ENCODE assay signal across 2 fruit fly cellular contexts in genomic region chr2L:19898540-19899300, dm6.
TF ChIP-seq lines count a peak whose summit lies in the region.

No protein-coding gene starts in this region.

- no peak for TF ChIP-seq CTCF in whole organism, embryonic (GFP tag; optimal IDR thresholded peaks at IDR 0.05; lab: Kevin White, UChicago)

TF ChIP-seq in whole organism, embryonic, 481 proteins besides CTCF, POLR2A, EP300 and RAD21 (continues in another document):
- TF ChIP-seq CG2712 (tag; optimal IDR thresholded peaks at IDR 0.05; lab: Kevin White, UChicago) (peak; percentile 29), CG12071 (GFP tag; optimal IDR thresholded peaks at IDR 0.05; lab: Kevin White, UChicago) (no peak), phol (tag; optimal IDR thresholded peaks at IDR 0.05; lab: Kevin White, UChicago) (peak; percentile 48), CG10462 (GFP tag; optimal IDR thresholded peaks at IDR 0.05; lab: Kevin White, UChicago) (no peak), sisA (GFP tag; IDR thresholded peaks at IDR 0.05; lab: Robert Waterston, UW) (peak; percentile 29; the same call in 1 of the 2 replicates), Xbp1 (GFP tag; optimal IDR thresholded peaks at IDR 0.05; lab: Kevin White, UChicago) (peak; percentile 7), tll (GFP tag; optimal IDR thresholded peaks at IDR 0.05; lab: Kevin White, UChicago) (no peak), CG1603 (tag; optimal IDR thresholded peaks at IDR 0.05; lab: Kevin White, UChicago) (peak; percentile 31), CG31441 (GFP tag; IDR thresholded peaks at IDR 0.05; lab: Robert Waterston, UW) (peak; percentile 34; the same call in 1 of the 2 replicates), D19A (tag; optimal IDR thresholded peaks at IDR 0.05; lab: Kevin White, UChicago) (peak; percentile 7), CG14710 (tag; optimal IDR thresholded peaks at IDR 0.05; lab: Kevin White, UChicago) (peak; percentile 2), CG9609 (GFP tag; optimal IDR thresholded peaks at IDR 0.05; lab: Kevin White, UChicago) (no peak), CG4820 (GFP tag; optimal IDR thresholded peaks at IDR 0.05; lab: Kevin White, UChicago) (no peak), dmrt99B (tag; optimal IDR thresholded peaks at IDR 0.05; lab: Kevin White, UChicago) (peak; percentile 41), unpg (GFP tag; optimal IDR thresholded peaks at IDR 0.05; lab: Kevin White, UChicago) (peak; percentile 26), CG6689 (GFP tag; IDR thresholded peaks at IDR 0.05; lab: Robert Waterston, UW) (0 out of 2 replicates have a peak, but pooled peaks have one; percentile 20), CG30020 (tag; optimal IDR thresholded peaks at IDR 0.05; lab: Kevin White, UChicago) (no peak), CG2678 (tag; optimal IDR thresholded peaks at IDR 0.05; lab: Kevin White, UChicago) (peak; percentile 33), CG12769 (tag; optimal IDR thresholded peaks at IDR 0.05; lab: Kevin White, UChicago) (peak; percentile 16), nmo (GFP tag; optimal IDR thresholded peaks at IDR 0.05; lab: Kevin White, UChicago) (peak; percentile 43), CG17359 (tag; optimal IDR thresholded peaks at IDR 0.05; lab: Kevin White, UChicago) (peak; percentile 4), CG2875 (GFP tag; optimal IDR thresholded peaks at IDR 0.05; lab: Kevin White, UChicago) (peak; percentile 8), CG8388 (GFP tag; optimal IDR thresholded peaks at IDR 0.05; lab: Kevin White, UChicago) (peak; percentile 2), fd96Cb (tag; optimal IDR thresholded peaks at IDR 0.05; lab: Kevin White, UChicago) (peak; percentile 4), Eip74EF (GFP tag; optimal IDR thresholded peaks at IDR 0.05; lab: Kevin White, UChicago) (peak in 1 of 2 experiments; percentile 29), HLH54F (GFP tag; optimal IDR thresholded peaks at IDR 0.05; lab: Kevin White, UChicago) (no peak), crol (GFP tag; IDR thresholded peaks at IDR 0.05; lab: Robert Waterston, UW) (peak; percentile 84), abd-A (tag; optimal IDR thresholded peaks at IDR 0.05; lab: Kevin White, UChicago) (peak; percentile 32), chif (GFP tag; optimal IDR thresholded peaks at IDR 0.05; lab: Kevin White, UChicago) (peak in 1 of 2 experiments; percentile 20), gce (GFP tag; IDR thresholded peaks at IDR 0.05; lab: Robert Waterston, UW) (no peak), Oli (tag; optimal IDR thresholded peaks at IDR 0.05; lab: Kevin White, UChicago) (peak; percentile 37), CG11504 (tag; optimal IDR thresholded peaks at IDR 0.05; lab: Kevin White, UChicago) (peak; percentile 32), bsh (GFP tag; optimal IDR thresholded peaks at IDR 0.05; lab: Kevin White, UChicago) (peak in 1 of 2 experiments; percentile 25), cato (GFP tag; optimal IDR thresholded peaks at IDR 0.05; lab: Kevin White, UChicago; ENCODE audit: borderline replicate concordance) (no peak), wor (GFP tag; IDR thresholded peaks at IDR 0.05; lab: Robert Waterston, UW) (no peak), oc (tag; optimal IDR thresholded peaks at IDR 0.05; lab: Kevin White, UChicago) (no peak), gem (tag; optimal IDR thresholded peaks at IDR 0.05; lab: Kevin White, UChicago) (peak; percentile 38), CG43689 (GFP tag; IDR thresholded peaks at IDR 0.05; lab: Robert Waterston, UW) (no peak), jing (GFP tag; optimal IDR thresholded peaks at IDR 0.05; lab: Kevin White, UChicago) (peak; percentile 2), slou (GFP tag; optimal IDR thresholded peaks at IDR 0.05; lab: Kevin White, UChicago) (no peak), CG14050 (GFP tag; IDR thresholded peaks at IDR 0.05; lab: Robert Waterston, UW) (0 out of 3 replicates have a peak, but pooled peaks have one; percentile 16), row (GFP tag; IDR thresholded peaks at IDR 0.05; lab: Robert Waterston, UW) (peak; percentile 57; the same call in 2 of the 3 replicates), chn (GFP tag; optimal IDR thresholded peaks at IDR 0.05; lab: Kevin White, UChicago) (no peak), grau (tag; optimal IDR thresholded peaks at IDR 0.05; lab: Kevin White, UChicago) (peak; percentile 15)

TF ChIP-seq in whole organism, pupa, 21 proteins besides CTCF, POLR2A, EP300 and RAD21:
- TF ChIP-seq CG14655 (GFP tag; optimal IDR thresholded peaks at IDR 0.05; lab: Kevin White, UChicago): peak; percentile 16
- TF ChIP-seq Pif1B (GFP tag; optimal IDR thresholded peaks at IDR 0.05; lab: Kevin White, UChicago): no peak
TF ChIP-seq in whole organism, pupa: peak in this region for 1.
